Fruit fly (Drosophila melanogaster) whole organism, embryonic: ENCODE data around the gene CG15353.
A peak's percentile ranks its signal among the peaks of the same experiment; 100 is the strongest.

Source experiments
- ATbp ChIP-seq: fragments of 200-800 bp; sonication (Bioruptor generic); optimal IDR thresholded peaks from 2 replicates; lab custom pipeline; 2017; ENCODE audit warnings: missing biosample characterization, mild to moderate bottlenecking, missing genetic modification characterization, missing genetic modification reagents
- Ada2b ChIP-seq: fragments of 200-800 bp; sonication (Bioruptor generic); IDR thresholded peaks from 2 replicates; pipeline ENCODE4 v1.3.6; 2022; ENCODE audit warnings: missing biosample characterization, missing genetic modification characterization
- Bgb ChIP-seq: fragments of 200-800 bp; sonication (Bioruptor generic); IDR thresholded peaks from 2 replicates; pipeline ENCODE4 v1.3.6; 2022; ENCODE audit warnings: missing biosample characterization, missing genetic modification characterization; ENCODE audit not compliant: partially characterized antibody
- BtbVII ChIP-seq: fragments of 200-800 bp; sonication (Bioruptor generic); optimal IDR thresholded peaks from 3 replicates; lab custom pipeline; 2017; ENCODE audit warnings: missing biosample characterization, mild to moderate bottlenecking, missing genetic modification characterization
- Bteb2 ChIP-seq: fragments of 200-800 bp; sonication (Bioruptor generic); optimal IDR thresholded peaks from 2 replicates; lab custom pipeline; 2016; ENCODE audit warnings: missing biosample characterization, missing genetic modification characterization
- CG1024 ChIP-seq: fragments of 200-800 bp; sonication (Bioruptor generic); IDR thresholded peaks from 2 replicates; pipeline ENCODE4 v1.3.6; 2022; ENCODE audit warnings: missing biosample characterization, missing genetic modification characterization
- CG10462 ChIP-seq: fragments of 200-800 bp; sonication (Bioruptor generic); optimal IDR thresholded peaks from 2 replicates; lab custom pipeline; 2016; ENCODE audit warnings: missing biosample characterization, missing genetic modification characterization
- CG12769 ChIP-seq: fragments of 200-800 bp; sonication (Bioruptor generic); optimal IDR thresholded peaks from 2 replicates; lab custom pipeline; 2019; ENCODE audit warnings: missing biosample characterization, mild to moderate bottlenecking, missing genetic modification characterization, moderate library complexity
- CG14965 ChIP-seq: fragments of 200-800 bp; sonication (Bioruptor generic); optimal IDR thresholded peaks from 2 replicates; lab custom pipeline; 2016; ENCODE audit warnings: missing biosample characterization, missing genetic modification characterization, borderline replicate concordance
- CG1529 ChIP-seq: fragments of 200-800 bp; sonication (Bioruptor generic); optimal IDR thresholded peaks from 3 replicates; lab custom pipeline; 2018; ENCODE audit warnings: missing biosample characterization, missing genetic modification characterization
- CG17359 ChIP-seq: fragments of 200-800 bp; sonication (Bioruptor generic); optimal IDR thresholded peaks from 3 replicates; lab custom pipeline; 2018; ENCODE audit warnings: missing biosample characterization, mild to moderate bottlenecking, missing genetic modification characterization, moderate library complexity
- CG2129 ChIP-seq: fragments of 200-800 bp; sonication (Bioruptor generic); IDR thresholded peaks from 2 replicates; pipeline ENCODE4 v1.3.6; 2022; ENCODE audit warnings: missing biosample characterization, missing genetic modification characterization; ENCODE audit not compliant: partially characterized antibody
- CG30020 ChIP-seq: fragments of 200-800 bp; optimal IDR thresholded peaks from 2 replicates; lab custom pipeline; 2019; ENCODE audit warnings: missing biosample characterization, mild to moderate bottlenecking, missing genetic modification characterization, moderate library complexity
- CG31441 ChIP-seq: fragments of 200-800 bp; sonication (Bioruptor generic); IDR thresholded peaks from 2 replicates; pipeline ENCODE4 v1.3.6; 2022; ENCODE audit warnings: missing biosample characterization, missing genetic modification characterization
- CG4404 ChIP-seq: fragments of 200-800 bp; sonication (Bioruptor generic); IDR thresholded peaks from 2 replicates; pipeline ENCODE4 v1.3.6; 2022; ENCODE audit warnings: missing biosample characterization, missing genetic modification characterization
- CG5245 ChIP-seq: fragments of 200-800 bp; sonication (Bioruptor generic); optimal IDR thresholded peaks from 3 replicates; lab custom pipeline; 2016; ENCODE audit warnings: missing biosample characterization, missing genetic modification characterization
- CG5953 ChIP-seq: fragments of 200-800 bp; sonication (Bioruptor generic); IDR thresholded peaks from 2 replicates; pipeline ENCODE4 v1.3.6; 2022; ENCODE audit warnings: missing biosample characterization, missing genetic modification characterization
- CG6175 ChIP-seq: fragments of 200-800 bp; sonication (Bioruptor generic); IDR thresholded peaks from 3 replicates; pipeline ENCODE4 v1.3.6; 2022; ENCODE audit warnings: missing biosample characterization, missing genetic modification characterization
- CG7987 ChIP-seq: fragments of 200-800 bp; sonication (Bioruptor generic); optimal IDR thresholded peaks from 2 replicates; lab custom pipeline; 2018; ENCODE audit warnings: missing biosample characterization, mild to moderate bottlenecking, missing genetic modification characterization, moderate library complexity
- CG8089 ChIP-seq: fragments of 200-800 bp; sonication (Bioruptor generic); optimal IDR thresholded peaks from 3 replicates; lab custom pipeline; 2016; ENCODE audit warnings: missing biosample characterization, missing genetic modification characterization
- CG9817 ChIP-seq: fragments of 200-800 bp; sonication (Bioruptor generic); optimal IDR thresholded peaks from 2 replicates; lab custom pipeline; 2018; ENCODE audit warnings: missing biosample characterization, mild to moderate bottlenecking, missing genetic modification characterization, moderate library complexity
- Dip3 ChIP-seq: fragments of 200-800 bp; sonication (Bioruptor generic); optimal IDR thresholded peaks from 3 replicates; lab custom pipeline; 2016; ENCODE audit warnings: missing biosample characterization, missing genetic modification characterization
- Doc2 ChIP-seq: fragments of 200-800 bp; sonication (Bioruptor generic); IDR thresholded peaks from 2 replicates; pipeline ENCODE4 v1.3.6; 2022; ENCODE audit warnings: missing biosample characterization, missing genetic modification characterization
- Doc3 ChIP-seq: fragments of 200-800 bp; sonication (Bioruptor generic); IDR thresholded peaks from 3 replicates; pipeline ENCODE4 v1.3.6; 2022; ENCODE audit warnings: missing biosample characterization, missing genetic modification characterization; ENCODE audit not compliant: partially characterized antibody
- Ets97D ChIP-seq: fragments of 200-800 bp; sonication (Bioruptor generic); optimal IDR thresholded peaks from 3 replicates; lab custom pipeline; 2016; ENCODE audit warnings: missing biosample characterization, missing genetic modification characterization
- Fer1 ChIP-seq: fragments of 200-800 bp; sonication (Bioruptor generic); optimal IDR thresholded peaks from 2 replicates; lab custom pipeline; 2017; ENCODE audit warnings: missing biosample characterization, mild to moderate bottlenecking, missing genetic modification characterization
- Gsc ChIP-seq: fragments of 200-800 bp; sonication (Bioruptor generic); IDR thresholded peaks from 2 replicates; pipeline ENCODE4 v1.3.6; 2022; ENCODE audit warnings: missing biosample characterization, missing genetic modification characterization
- Gug ChIP-seq: fragments of 200-800 bp; sonication (Bioruptor generic); IDR thresholded peaks from 4 replicates; pipeline ENCODE4 v1.3.6; 2022; ENCODE audit warnings: missing biosample characterization, missing genetic modification characterization
- Hr3 ChIP-seq: fragments of 200-800 bp; sonication (Bioruptor generic); optimal IDR thresholded peaks from 3 replicates; lab custom pipeline; 2016; ENCODE audit warnings: missing biosample characterization, missing genetic modification characterization
- Kr ChIP-seq: fragments of 200-800 bp; sonication (Bioruptor generic); optimal IDR thresholded peaks from 2 replicates; lab custom pipeline; 2017; ENCODE audit warnings: missing biosample characterization, mild to moderate bottlenecking, missing genetic modification characterization
- Oaz ChIP-seq: fragments of 200-800 bp; sonication (Bioruptor generic); IDR thresholded peaks from 2 replicates; pipeline ENCODE4 v1.3.6; 2022; ENCODE audit warnings: missing biosample characterization, missing genetic modification characterization
- Poxn ChIP-seq: fragments of 200-800 bp; sonication (Bioruptor generic); IDR thresholded peaks from 2 replicates; pipeline ENCODE4 v1.3.6; 2022; ENCODE audit warnings: missing biosample characterization, missing genetic modification characterization
- Stat92E ChIP-seq, 3 experiments: fragments of >200 bp in 2 of 3; fragments of 200-800 bp in 1 of 3; sonication (Bioruptor generic) in 1 of 3; optimal IDR thresholded peaks; 2 replicates each; lab custom pipeline; 2017 to 2019; ENCODE audit warnings: missing biosample characterization in 3 of 3, missing genetic modification characterization in 3 of 3, mild to moderate bottlenecking in 1 of 3, moderate library complexity in 1 of 3
- amos ChIP-seq: fragments of 200-800 bp; sonication (Bioruptor generic); IDR thresholded peaks from 2 replicates; pipeline ENCODE4 v1.3.6; 2022; ENCODE audit warnings: missing biosample characterization, missing genetic modification characterization; ENCODE audit not compliant: partially characterized antibody
- bcd ChIP-seq: fragments of 200-800 bp; sonication (Bioruptor generic); optimal IDR thresholded peaks from 2 replicates; lab custom pipeline; 2017; ENCODE audit warnings: missing biosample characterization, mild to moderate bottlenecking, missing genetic modification characterization
- chinmo ChIP-seq: fragments of 200-800 bp; sonication (Bioruptor generic); IDR thresholded peaks from 4 replicates; pipeline ENCODE4 v1.3.6; 2022; ENCODE audit warnings: missing biosample characterization, missing genetic modification characterization; ENCODE audit not compliant: partially characterized antibody
- crp ChIP-seq, 2 experiments: fragments of 200-800 bp; sonication (Bioruptor generic); optimal IDR thresholded peaks; 2 replicates in 1 of 2; 3 replicates in 1 of 2; lab custom pipeline; 2017; ENCODE audit warnings: missing biosample characterization in 2 of 2, missing genetic modification characterization in 2 of 2, mild to moderate bottlenecking in 1 of 2, moderate library complexity in 1 of 2
- fd64A ChIP-seq: fragments of 200-800 bp; sonication (Bioruptor generic); optimal IDR thresholded peaks from 3 replicates; lab custom pipeline; 2018; ENCODE audit warnings: missing biosample characterization, mild to moderate bottlenecking, missing genetic modification characterization
- gce ChIP-seq: fragments of 200-800 bp; sonication (Bioruptor generic); IDR thresholded peaks from 3 replicates; pipeline ENCODE4 v1.3.6; 2022; ENCODE audit warnings: missing biosample characterization, missing genetic modification characterization
- gfzf ChIP-seq: fragments of 200-800 bp; sonication (Bioruptor generic); optimal IDR thresholded peaks from 2 replicates; lab custom pipeline; 2016; ENCODE audit warnings: missing biosample characterization, mild to moderate bottlenecking, missing genetic modification characterization, moderate library complexity
- insv ChIP-seq, 2 experiments: fragments of 200-800 bp; sonication (Bioruptor generic); optimal IDR thresholded peaks; 3 replicates each; lab custom pipeline; 2016 to 2018; ENCODE audit warnings: missing biosample characterization in 2 of 2, missing genetic modification characterization in 2 of 2
- ken ChIP-seq: fragments of 200-800 bp; sonication (Bioruptor generic); IDR thresholded peaks from 3 replicates; pipeline ENCODE4 v1.3.6; 2022; ENCODE audit warnings: missing biosample characterization, missing genetic modification characterization
- mirr ChIP-seq: fragments of 200-800 bp; sonication (Bioruptor generic); optimal IDR thresholded peaks from 3 replicates; lab custom pipeline; 2018; ENCODE audit warnings: missing biosample characterization, mild to moderate bottlenecking, missing genetic modification characterization
- onecut ChIP-seq: fragments of 200-800 bp; sonication (Bioruptor generic); IDR thresholded peaks from 2 replicates; pipeline ENCODE4 v1.3.6; 2022; ENCODE audit warnings: missing biosample characterization, missing genetic modification characterization
- pita ChIP-seq: fragments of 200-800 bp; sonication (Bioruptor generic); optimal IDR thresholded peaks from 2 replicates; lab custom pipeline; 2017; ENCODE audit warnings: missing biosample characterization, mild to moderate bottlenecking, missing genetic modification characterization
- slbo ChIP-seq: fragments of 200-800 bp; sonication (Bioruptor generic); IDR thresholded peaks from 2 replicates; pipeline ENCODE4 v1.3.6; 2022; ENCODE audit warnings: missing biosample characterization, missing genetic modification characterization
- tna ChIP-seq: fragments of 200-800 bp; sonication (Bioruptor generic); IDR thresholded peaks from 2 replicates; pipeline ENCODE4 v1.3.6; 2022; ENCODE audit warnings: missing biosample characterization, missing genetic modification characterization; ENCODE audit not compliant: partially characterized antibody
- zf30C ChIP-seq: fragments of 200-800 bp; sonication (Bioruptor generic); optimal IDR thresholded peaks from 3 replicates; lab custom pipeline; 2018; ENCODE audit warnings: missing biosample characterization, mild to moderate bottlenecking, missing genetic modification characterization

Gene CG15353

DNA sequence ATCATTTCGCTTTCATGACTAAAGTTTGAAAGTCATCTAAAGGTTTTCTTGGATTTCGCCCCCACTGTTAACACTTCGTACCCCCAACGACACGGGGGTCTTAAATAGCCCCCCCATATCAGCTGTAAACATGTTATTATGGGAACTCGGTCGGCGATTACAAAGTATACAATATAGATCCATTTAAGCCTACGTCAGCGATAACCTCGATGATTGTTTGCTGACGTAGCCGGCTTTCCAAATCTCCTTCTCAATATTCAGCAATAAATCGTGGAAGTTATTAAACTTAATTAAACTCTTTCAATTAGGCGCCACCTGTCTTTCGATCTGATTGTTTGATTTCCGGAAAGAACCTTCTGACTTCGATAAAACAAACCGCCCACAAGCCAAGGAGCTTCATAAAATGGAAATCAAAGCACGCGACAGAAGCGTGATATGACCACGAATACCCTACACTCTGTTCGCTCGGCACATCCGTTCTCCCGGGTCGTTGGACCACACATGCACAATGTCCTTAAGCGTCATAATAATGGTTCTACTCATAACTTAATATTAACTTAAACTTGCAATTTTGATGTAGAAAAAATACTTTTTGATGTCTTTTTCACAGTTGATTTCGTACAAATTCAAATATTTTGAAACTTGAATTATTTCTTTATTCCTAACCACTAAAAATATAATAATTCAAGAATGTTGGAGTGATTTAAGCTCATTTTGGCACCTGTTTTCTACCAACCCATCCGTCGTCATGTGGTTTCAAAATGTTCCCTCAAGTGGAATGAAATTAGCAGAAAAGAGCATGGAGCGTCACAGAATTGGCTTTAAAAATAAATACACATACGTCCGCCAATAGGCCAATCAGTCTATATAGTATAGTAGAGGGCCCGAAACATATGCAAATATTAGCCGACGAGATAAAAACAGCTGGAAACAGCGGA lies 20.4 kb downstream of the CG15353 start (continued):
- no peak for TF ChIP-seq pita (GFP tag; lab: Kevin White, UChicago)
- TF ChIP-seq Gsc = no peak
- no peak for TF ChIP-seq insv (GFP tag; optimal IDR thresholded peaks at IDR 0.05; lab: Kevin White, UChicago)
- no peak for TF ChIP-seq gfzf (GFP tag; lab: Kevin White, UChicago)
- TF ChIP-seq Oaz (GFP tag; lab: Robert Waterston, UW) = peak; percentile 14; the same call in 1 of the 2 replicates
- no peak for TF ChIP-seq CG1024 (GFP tag; lab: Robert Waterston, UW)
- TF ChIP-seq CG30020 = no peak
- peak; percentile 37 for TF ChIP-seq CG17359 (tag; lab: Kevin White, UChicago)
- TF ChIP-seq crp (GFP tag; optimal IDR thresholded peaks at IDR 0.05; lab: Kevin White, UChicago) = no peak
- peak; percentile 31; the same call in 1 of the 3 replicates for TF ChIP-seq ken (GFP tag; lab: Robert Waterston, UW)
- 0 out of 2 replicates have a peak, but pooled peaks have one; percentile 44 for TF ChIP-seq CG31441 (GFP tag; lab: Robert Waterston, UW)
- no peak; the same call in 1 of the 2 replicates for TF ChIP-seq CG4404 (GFP tag; lab: Robert Waterston, UW)
- TF ChIP-seq amos = no peak
- TF ChIP-seq BtbVII (GFP tag; lab: Kevin White, UChicago) = peak; percentile 37
- no peak for TF ChIP-seq CG2129 (GFP tag; lab: Robert Waterston, UW)
- peak; percentile 28 for TF ChIP-seq Hr3
- no peak for TF ChIP-seq Bgb (GFP tag; lab: Robert Waterston, UW)
- TF ChIP-seq onecut (GFP tag; lab: Robert Waterston, UW) = no peak
- no peak for TF ChIP-seq CG1529 (GFP tag; lab: Kevin White, UChicago)
- peak; percentile 98 for TF ChIP-seq CG7987 (GFP tag; lab: Kevin White, UChicago)
- TF ChIP-seq Fer1 = peak; percentile 16
- TF ChIP-seq zf30C (GFP tag; lab: Kevin White, UChicago) = no peak
- TF ChIP-seq Gug = peak; percentile 62; the same call in 1 of the 4 replicates
- TF ChIP-seq Ada2b = peak; percentile 49; the same call in 1 of the 2 replicates
- TF ChIP-seq CG6175 = no peak
- TF ChIP-seq CG12769 (tag; lab: Kevin White, UChicago) = peak; percentile 47
- peak; percentile 11 for TF ChIP-seq Ets97D (GFP tag; lab: Kevin White, UChicago)
- no peak for TF ChIP-seq Doc2 (GFP tag; lab: Robert Waterston, UW)
- TF ChIP-seq CG8089 (GFP tag; lab: Kevin White, UChicago) = no peak
- TF ChIP-seq Kr (GFP tag; lab: Kevin White, UChicago) = no peak
- TF ChIP-seq bcd (GFP tag; lab: Kevin White, UChicago) = peak; percentile 59
- peak; percentile 46 for TF ChIP-seq CG9817
- no peak for TF ChIP-seq CG10462
- peak; percentile 82 for TF ChIP-seq slbo (GFP tag; lab: Robert Waterston, UW)
- TF ChIP-seq CG5953 (GFP tag; lab: Robert Waterston, UW) = no peak
- TF ChIP-seq Poxn (GFP tag; lab: Robert Waterston, UW) = no peak
- no peak for TF ChIP-seq chinmo (GFP tag; lab: Robert Waterston, UW)
- TF ChIP-seq CG5245 (GFP tag; lab: Kevin White, UChicago) = peak; percentile 36
- no peak for TF ChIP-seq CG14965 (GFP tag; lab: Kevin White, UChicago)
- TF ChIP-seq gce = no peak; the same call in 2 of the 3 replicates
- TF ChIP-seq ATbp (GFP tag; lab: Kevin White, UChicago) = peak; percentile 2
- no peak for TF ChIP-seq Doc3
- no peak for TF ChIP-seq Stat92E (GFP tag; optimal IDR thresholded peaks at IDR 0.05; lab: Kevin White, UChicago)
- no peak for TF ChIP-seq tna (GFP tag; lab: Robert Waterston, UW)
- peak; percentile 32 for TF ChIP-seq Dip3 (GFP tag; lab: Kevin White, UChicago)
- TF ChIP-seq fd64A (GFP tag; lab: Kevin White, UChicago) = no peak
- TF ChIP-seq mirr (GFP tag; lab: Kevin White, UChicago) = peak; percentile 93
- TF ChIP-seq Bteb2 (GFP tag; lab: Kevin White, UChicago) = no peak
